Fruit fly (Drosophila melanogaster) whole organism, embryonic: ENCODE data around the gene hry.

Experiments used
- Awh ChIP-seq: fragments of 200-800 bp; sonication (Bioruptor generic); IDR thresholded peaks from 2 replicates; pipeline ENCODE4, ENCODE4 v1.3.6; 2022; ENCODE audit warnings: missing biosample characterization, missing genetic modification characterization
- Blimp-1 ChIP-seq: fragments of 200-800 bp; sonication (Bioruptor generic); optimal IDR thresholded peaks from 3 replicates; lab custom pipeline; 2018; ENCODE audit warnings: missing biosample characterization, missing genetic modification characterization, mild to moderate bottlenecking, moderate library complexity, missing genetic modification reagents
- C15 ChIP-seq: fragments of 200-800 bp; sonication (Bioruptor generic); IDR thresholded peaks from 3 replicates; pipeline ENCODE4 v1.3.6; 2022; ENCODE audit warnings: missing biosample characterization, missing genetic modification characterization
- CG1024 ChIP-seq: fragments of 200-800 bp; sonication (Bioruptor generic); IDR thresholded peaks from 2 replicates; pipeline ENCODE4 v1.3.6; 2022; ENCODE audit warnings: missing biosample characterization, missing genetic modification characterization
- CG10321 ChIP-seq: fragments of 200-800 bp; sonication (Bioruptor generic); IDR thresholded peaks from 2 replicates; pipeline ENCODE4 v1.3.6; 2022; ENCODE audit warnings: missing biosample characterization, missing genetic modification characterization
- CG11247 ChIP-seq: fragments of 200-800 bp; sonication (Bioruptor generic); IDR thresholded peaks from 2 replicates; pipeline ENCODE4 v1.3.6; 2022; ENCODE audit warnings: missing biosample characterization, missing genetic modification characterization
- CG11696 ChIP-seq: fragments of 200-800 bp; sonication (Bioruptor generic); IDR thresholded peaks from 2 replicates; pipeline ENCODE4 v1.3.6; 2022; ENCODE audit warnings: missing biosample characterization, missing genetic modification characterization
- CG13287 ChIP-seq: fragments of 200-800 bp; sonication (Bioruptor generic); IDR thresholded peaks from 2 replicates; pipeline ENCODE4 v1.3.6; 2022; ENCODE audit warnings: missing biosample characterization, missing genetic modification characterization; ENCODE audit not compliant: partially characterized antibody
- CG17568 ChIP-seq: fragments of 200-800 bp; sonication (Bioruptor generic); optimal IDR thresholded peaks from 2 replicates; lab custom pipeline; 2018; ENCODE audit warnings: missing biosample characterization, mild to moderate bottlenecking, missing genetic modification characterization, moderate library complexity
- CG18599 ChIP-seq: fragments of 200-800 bp; sonication (Bioruptor generic); optimal IDR thresholded peaks from 3 replicates; lab custom pipeline; 2017; ENCODE audit warnings: missing biosample characterization, missing genetic modification characterization, mild to moderate bottlenecking, moderate library complexity, missing genetic modification reagents
- CG2202 ChIP-seq: fragments of 200-800 bp; sonication (Bioruptor generic); optimal IDR thresholded peaks from 2 replicates; lab custom pipeline; 2018; ENCODE audit warnings: missing biosample characterization, mild to moderate bottlenecking, missing genetic modification characterization
- CG2889 ChIP-seq: fragments of 200-800 bp; sonication (Bioruptor generic); IDR thresholded peaks from 3 replicates; pipeline ENCODE4 v1.3.6; 2022; ENCODE audit warnings: missing biosample characterization, missing genetic modification characterization
- CG30431 ChIP-seq: fragments of 200-800 bp; sonication (Bioruptor generic); optimal IDR thresholded peaks from 2 replicates; lab custom pipeline; 2017; ENCODE audit warnings: missing biosample characterization, missing genetic modification characterization
- CG31388 ChIP-seq: fragments of 200-800 bp; sonication (Bioruptor generic); optimal IDR thresholded peaks from 2 replicates; lab custom pipeline; 2016; ENCODE audit warnings: missing biosample characterization, missing genetic modification characterization
- CG32767 ChIP-seq: fragments of 200-800 bp; sonication (Bioruptor generic); IDR thresholded peaks from 2 replicates; pipeline ENCODE4 v1.3.6; 2022; ENCODE audit warnings: missing biosample characterization, missing genetic modification characterization
- CG4360 ChIP-seq: fragments of 200-800 bp; sonication (Bioruptor generic); IDR thresholded peaks from 2 replicates; pipeline ENCODE4 v1.3.6; 2022; ENCODE audit warnings: missing biosample characterization, missing genetic modification characterization
- CG4404 ChIP-seq: fragments of 200-800 bp; sonication (Bioruptor generic); IDR thresholded peaks from 2 replicates; pipeline ENCODE4 v1.3.6; 2022; ENCODE audit warnings: missing biosample characterization, missing genetic modification characterization
- Dbx ChIP-seq: fragments of 200-800 bp; sonication (Bioruptor generic); IDR thresholded peaks from 3 replicates; pipeline ENCODE4 v1.3.6; 2022; ENCODE audit warnings: missing biosample characterization, missing genetic modification characterization
- Elba2 ChIP-seq: fragments of 200-800 bp; sonication (Bioruptor generic); optimal IDR thresholded peaks from 3 replicates; lab custom pipeline; 2016; ENCODE audit warnings: missing biosample characterization, missing genetic modification characterization
- GATAe ChIP-seq: fragments of 200-800 bp; sonication (Bioruptor generic); conservative IDR thresholded peaks from 2 replicates; pipeline ENCODE4 v1.3.6; 2022; ENCODE audit warnings: missing biosample characterization, missing genetic modification characterization
- Hand ChIP-seq: fragments of 200-800 bp; sonication (Bioruptor generic); optimal IDR thresholded peaks from 2 replicates; lab custom pipeline; 2017; ENCODE audit warnings: mild to moderate bottlenecking, missing biosample characterization, missing genetic modification reagents, missing genetic modification characterization
- Hr51 ChIP-seq, 2 experiments: fragments of 200-800 bp; sonication (Bioruptor generic); optimal IDR thresholded peaks; 2 replicates in 1 of 2; 3 replicates in 1 of 2; lab custom pipeline; 2016 to 2018; ENCODE audit warnings: missing biosample characterization in 2 of 2, missing genetic modification characterization in 2 of 2, mild to moderate bottlenecking in 1 of 2, moderate library complexity in 1 of 2
- Lhr ChIP-seq: fragments of 200-800 bp; sonication (Bioruptor generic); optimal IDR thresholded peaks from 3 replicates; lab custom pipeline; 2017; ENCODE audit warnings: mild to moderate bottlenecking, missing biosample characterization, missing genetic modification reagents, missing genetic modification characterization
- MTF-1 ChIP-seq: fragments of 200-800 bp; sonication (Bioruptor generic); optimal IDR thresholded peaks from 2 replicates; lab custom pipeline; 2018; ENCODE audit warnings: missing biosample characterization, mild to moderate bottlenecking, missing genetic modification characterization, borderline replicate concordance
- Max ChIP-seq: fragments of 200-800 bp; sonication (Bioruptor generic); optimal IDR thresholded peaks from 2 replicates; lab custom pipeline; 2016; ENCODE audit warnings: missing biosample characterization, mild to moderate bottlenecking, missing genetic modification characterization
- Med ChIP-seq: fragments of 200-800 bp; sonication (Bioruptor generic); peaks from one replicate; lab custom pipeline; 2016; ENCODE audit warnings: missing biosample characterization, missing genetic modification characterization, mild to moderate bottlenecking, inconsistent platforms, moderate library complexity
- Mrtf ChIP-seq: fragments of 200-800 bp; sonication (Bioruptor generic); IDR thresholded peaks from 3 replicates; pipeline ENCODE4 v1.3.6; 2022; ENCODE audit warnings: missing biosample characterization, missing genetic modification characterization
- Poxn ChIP-seq: fragments of 200-800 bp; sonication (Bioruptor generic); IDR thresholded peaks from 2 replicates; pipeline ENCODE4 v1.3.6; 2022; ENCODE audit warnings: missing biosample characterization, missing genetic modification characterization
- Six4 ChIP-seq: fragments of 200-800 bp; sonication (Bioruptor generic); optimal IDR thresholded peaks from 2 replicates; lab custom pipeline; 2016; ENCODE audit warnings: missing biosample characterization, missing genetic modification characterization
- TFAM ChIP-seq: fragments of 200-800 bp; sonication (Bioruptor generic); optimal IDR thresholded peaks from 2 replicates; lab custom pipeline; 2017; ENCODE audit warnings: missing biosample characterization, missing genetic modification characterization, inconsistent platforms
- YL-1 ChIP-seq: fragments of 200-800 bp; sonication (Bioruptor generic); optimal IDR thresholded peaks from 3 replicates; lab custom pipeline; 2017; ENCODE audit warnings: missing biosample characterization, mild to moderate bottlenecking, missing genetic modification characterization
- ap ChIP-seq: fragments of 200-800 bp; sonication (Bioruptor generic); IDR thresholded peaks from 2 replicates; pipeline ENCODE4 v1.3.6; 2022; ENCODE audit warnings: missing biosample characterization, missing genetic modification characterization
- bigmax ChIP-seq: fragments of 200-800 bp; sonication (Bioruptor generic); optimal IDR thresholded peaks from 2 replicates; lab custom pipeline; 2018; ENCODE audit warnings: missing biosample characterization, mild to moderate bottlenecking, missing genetic modification characterization
- crp ChIP-seq, 2 experiments: fragments of 200-800 bp; sonication (Bioruptor generic); optimal IDR thresholded peaks; 2 replicates in 1 of 2; 3 replicates in 1 of 2; lab custom pipeline; 2017; ENCODE audit warnings: missing biosample characterization in 2 of 2, missing genetic modification characterization in 2 of 2, mild to moderate bottlenecking in 1 of 2, moderate library complexity in 1 of 2
- fd64A ChIP-seq: fragments of 200-800 bp; sonication (Bioruptor generic); optimal IDR thresholded peaks from 3 replicates; lab custom pipeline; 2018; ENCODE audit warnings: missing biosample characterization, mild to moderate bottlenecking, missing genetic modification characterization
- gro ChIP-seq: fragments of 200-800 bp; sonication (Bioruptor generic); optimal IDR thresholded peaks from 2 replicates; lab custom pipeline; 2016; ENCODE audit warnings: missing biosample characterization, missing genetic modification characterization
- ham ChIP-seq: fragments of 200-800 bp; sonication (Bioruptor generic); IDR thresholded peaks from 2 replicates; pipeline ENCODE4 v1.3.6; 2022; ENCODE audit warnings: missing biosample characterization, missing genetic modification characterization
- kay ChIP-seq: fragments of 200-800 bp; sonication (Bioruptor generic); optimal IDR thresholded peaks from 2 replicates; lab custom pipeline; 2016; ENCODE audit warnings: missing biosample characterization, missing genetic modification characterization
- ken ChIP-seq: fragments of 200-800 bp; sonication (Bioruptor generic); IDR thresholded peaks from 3 replicates; pipeline ENCODE4 v1.3.6; 2022; ENCODE audit warnings: missing biosample characterization, missing genetic modification characterization
- mirr ChIP-seq: fragments of 200-800 bp; sonication (Bioruptor generic); optimal IDR thresholded peaks from 3 replicates; lab custom pipeline; 2018; ENCODE audit warnings: missing biosample characterization, mild to moderate bottlenecking, missing genetic modification characterization
- mld ChIP-seq: fragments of 200-800 bp; sonication (Bioruptor generic); IDR thresholded peaks from 3 replicates; pipeline ENCODE4 v1.3.6; 2022; ENCODE audit warnings: missing biosample characterization, missing genetic modification characterization; ENCODE audit not compliant: partially characterized antibody
- nau ChIP-seq: fragments of 200-800 bp; sonication (Bioruptor generic); optimal IDR thresholded peaks from 3 replicates; lab custom pipeline; 2017; ENCODE audit warnings: missing biosample characterization, mild to moderate bottlenecking, missing genetic modification characterization, missing genetic modification reagents
- odd ChIP-seq: fragments of 200-800 bp; sonication (Bioruptor generic); optimal IDR thresholded peaks from 2 replicates; lab custom pipeline; 2017; ENCODE audit warnings: missing biosample characterization, mild to moderate bottlenecking, missing genetic modification characterization
- pan ChIP-seq, 4 experiments: fragments of >200 bp in 3 of 4; fragments of 200-800 bp in 1 of 4; sonication (Bioruptor generic) in 1 of 4; optimal IDR thresholded peaks in 3 of 4; IDR thresholded peaks in 1 of 4; 2 replicates each; pipeline versions ENCODE4 v1.3.6 to Lab custom; 2017 to 2022; ENCODE audit warnings: missing biosample characterization in 2 of 4, missing genetic modification characterization in 2 of 4, mixed read lengths in 1 of 4
- pho ChIP-seq: fragments of 200-800 bp; sonication (Bioruptor generic); optimal IDR thresholded peaks from 2 replicates; lab custom pipeline; 2016; ENCODE audit warnings: missing biosample characterization, missing genetic modification characterization
- psq ChIP-seq: fragments of 200-800 bp; sonication (Bioruptor generic); optimal IDR thresholded peaks from 2 replicates; lab custom pipeline; 2017; ENCODE audit warnings: missing biosample characterization, missing genetic modification characterization
- row ChIP-seq: fragments of 200-800 bp; sonication (Bioruptor generic); IDR thresholded peaks from 3 replicates; pipeline ENCODE4 v1.3.6; 2022; ENCODE audit warnings: missing biosample characterization, missing genetic modification characterization
- sens-2 ChIP-seq: fragments of 200-800 bp; sonication (Bioruptor generic); IDR thresholded peaks from 2 replicates; pipeline ENCODE4 v1.3.6; 2022; ENCODE audit warnings: missing biosample characterization, missing genetic modification characterization
- so ChIP-seq: fragments of 200-800 bp; sonication (Bioruptor generic); IDR thresholded peaks from 3 replicates; pipeline ENCODE4 v1.3.6; 2022; ENCODE audit warnings: missing biosample characterization, missing genetic modification characterization
- zf30C ChIP-seq: fragments of 200-800 bp; sonication (Bioruptor generic); optimal IDR thresholded peaks from 3 replicates; lab custom pipeline; 2018; ENCODE audit warnings: missing biosample characterization, mild to moderate bottlenecking, missing genetic modification characterization

The hry gene

dm6 chr3L:8699612-8700011 lies 24.1 kb downstream of the hry start (continued):
- TF ChIP-seq CG18599 (GFP tag; lab: Kevin White, UChicago) (peak; percentile 34), CG30431 (GFP tag; lab: Kevin White, UChicago) (no peak), pho (no peak), CG2889 (GFP tag; lab: Robert Waterston, UW) (no peak), Lhr (GFP tag; lab: Kevin White, UChicago) (no peak), Poxn (GFP tag; lab: Robert Waterston, UW) (no peak), crp (GFP tag; optimal IDR thresholded peaks at IDR 0.05; lab: Kevin White, UChicago) (no peak), Med (peak; percentile 79), CG32767 (GFP tag; lab: Robert Waterston, UW) (0 out of 2 replicates have a peak, but pooled peaks have one; percentile 12), YL-1 (no peak), gro (GFP tag; lab: Kevin White, UChicago) (no peak), CG11696 (GFP tag; lab: Robert Waterston, UW) (no peak), CG10321 (no peak), TFAM (no peak), CG13287 (no peak), Max (GFP tag; lab: Kevin White, UChicago) (no peak), GATAe (GFP tag; lab: Robert Waterston, UW) (peak; percentile 93), fd64A (GFP tag; lab: Kevin White, UChicago) (peak; percentile 4), Awh (GFP tag; lab: Robert Waterston, UW) (0 out of 2 replicates have a peak, but pooled peaks have one; percentile 32), zf30C (GFP tag; lab: Kevin White, UChicago) (no peak), Mrtf (no peak), ken (GFP tag; lab: Robert Waterston, UW) (0 out of 3 replicates have a peak, but pooled peaks have one; percentile 31), kay (GFP tag; lab: Kevin White, UChicago) (no peak), nau (no peak), ap (GFP tag; lab: Robert Waterston, UW) (no peak), MTF-1 (GFP tag; lab: Kevin White, UChicago) (no peak), CG17568 (GFP tag; lab: Kevin White, UChicago) (no peak), pan (optimal IDR thresholded peaks at IDR 0.05; lab: Kevin White, UChicago) (no peak), pan (GFP tag; optimal IDR thresholded peaks at IDR 0.05 in 1 of 2, IDR thresholded peaks at IDR 0.05 in 1 of 2) (peak in 1 of 2 experiments; percentile 31), Elba2 (GFP tag; lab: Kevin White, UChicago) (no peak), mld (no peak), CG11247 (GFP tag; lab: Robert Waterston, UW) (peak; percentile 35; the same call in 1 of the 2 replicates), CG1024 (0 out of 2 replicates have a peak, but pooled peaks have one; percentile 15), CG31388 (GFP tag; lab: Kevin White, UChicago) (no peak), Hr51 (GFP tag; optimal IDR thresholded peaks at IDR 0.05; lab: Kevin White, UChicago) (no peak), psq (GFP tag; lab: Kevin White, UChicago) (no peak), ham (GFP tag; lab: Robert Waterston, UW) (no peak), odd (GFP tag; lab: Kevin White, UChicago) (peak; percentile 30), Blimp-1 (GFP tag; lab: Kevin White, UChicago) (no peak), bigmax (no peak), row (no peak), Six4 (GFP tag; lab: Kevin White, UChicago) (no peak), Dbx (GFP tag; lab: Robert Waterston, UW) (0 out of 3 replicates have a peak, but pooled peaks have one; percentile 11), so (GFP tag; lab: Robert Waterston, UW) (no peak), sens-2 (GFP tag; lab: Robert Waterston, UW) (peak; percentile 49; the same call in 1 of the 2 replicates), CG2202 (tag; lab: Kevin White, UChicago) (no peak), CG4404 (no peak), CG4360 (GFP tag; lab: Robert Waterston, UW) (no peak), C15 (no peak), Hand (no peak), mirr (GFP tag; lab: Kevin White, UChicago) (peak; percentile 93)
